Worm (Caenorhabditis elegans) whole organism, L2 larva: Measurements from ENCODE around the gene M60.7.

Experiments
- C34F6.9 ChIP-seq: fragments of 150-350 bp; optimal IDR thresholded peaks from 2 replicates; lab custom pipeline; 2014; ENCODE audit warnings: missing biosample characterization, missing genetic modification characterization
- Y55F3AM.14 ChIP-seq: fragments of 200-800 bp; sonication (Bioruptor generic); optimal IDR thresholded peaks from 2 replicates; lab custom pipeline; 2018; ENCODE audit warnings: mild to moderate bottlenecking, missing genetic modification characterization, missing compliant biosample characterization
- aly-2 ChIP-seq: fragments of 150-350 bp; optimal IDR thresholded peaks from 2 replicates; lab custom pipeline; 2014; ENCODE audit warnings: missing biosample characterization, missing genetic modification characterization
- ama-1 ChIP-seq: fragments of 150-350 bp; optimal IDR thresholded peaks from 2 replicates; lab custom pipeline; 2018; ENCODE audit warnings: inconsistent platforms
- blmp-1 ChIP-seq: sonication (generic microtip); optimal IDR thresholded peaks from 2 replicates; lab custom pipeline; 2017; ENCODE audit warnings: missing genetic modification characterization, mild to moderate bottlenecking, missing compliant biosample characterization, antibody characterized with exemption, moderate library complexity; ENCODE audit not compliant: insufficient read depth
- ceh-16 ChIP-seq: fragments of 150-350 bp; optimal IDR thresholded peaks from 2 replicates; lab custom pipeline; 2014; ENCODE audit warnings: missing biosample characterization, missing genetic modification characterization
- crh-2 ChIP-seq: sonication (generic microtip); optimal IDR thresholded peaks from 2 replicates; lab custom pipeline; 2017; ENCODE audit warnings: missing biosample characterization, missing genetic modification characterization
- egl-27 ChIP-seq: sonication (generic microtip); optimal IDR thresholded peaks from 3 replicates; lab custom pipeline; 2017; ENCODE audit warnings: missing biosample characterization, missing genetic modification reagents, missing genetic modification characterization
- elt-1 ChIP-seq: fragments of 150-350 bp; optimal IDR thresholded peaks from 2 replicates; lab custom pipeline; 2014; ENCODE audit warnings: missing biosample characterization, missing genetic modification characterization
- fos-1 ChIP-seq: fragments of 150-350 bp; optimal IDR thresholded peaks from 2 replicates; lab custom pipeline; 2014; ENCODE audit warnings: missing biosample characterization, missing genetic modification characterization
- lin-11 ChIP-seq: fragments of 150-350 bp; sonication (generic microtip); optimal IDR thresholded peaks from 2 replicates; lab custom pipeline; 2014; ENCODE audit warnings: missing biosample characterization, missing genetic modification characterization, inconsistent platforms, mixed read lengths
- lin-13 ChIP-seq: fragments of 150-350 bp; optimal IDR thresholded peaks from 2 replicates; lab custom pipeline; 2014; ENCODE audit warnings: missing biosample characterization, missing genetic modification reagents, missing genetic modification characterization
- lin-39 ChIP-seq: fragments of 150-350 bp; optimal IDR thresholded peaks from 2 replicates; lab custom pipeline; 2014; ENCODE audit warnings: missing biosample characterization, missing genetic modification reagents, missing genetic modification characterization
- lsy-2 ChIP-seq, 2 experiments: fragments of 150-350 bp in 1 of 2; sonication (generic microtip) in 1 of 2; optimal IDR thresholded peaks; 2 replicates each; lab custom pipeline; 2014 to 2017; ENCODE audit warnings: missing biosample characterization in 2 of 2, missing genetic modification characterization in 2 of 2
- mab-5 ChIP-seq: fragments of 150-350 bp; optimal IDR thresholded peaks from 2 replicates; lab custom pipeline; 2014; ENCODE audit warnings: missing biosample characterization, missing genetic modification characterization
- mdl-1 ChIP-seq, 2 experiments: fragments of 150-350 bp in 1 of 2; sonication (generic microtip) in 1 of 2; optimal IDR thresholded peaks; 2 replicates each; lab custom pipeline; 2017; ENCODE audit warnings: missing biosample characterization in 2 of 2, missing genetic modification characterization in 2 of 2
- nhr-10 ChIP-seq: sonication (generic microtip); optimal IDR thresholded peaks from 2 replicates; lab custom pipeline; 2017; ENCODE audit warnings: missing biosample characterization, missing genetic modification characterization
- nhr-11 ChIP-seq: fragments of 150-350 bp; optimal IDR thresholded peaks from 2 replicates; lab custom pipeline; 2014; ENCODE audit warnings: missing biosample characterization, missing genetic modification characterization
- nhr-12 ChIP-seq: fragments of 150-350 bp; optimal IDR thresholded peaks from 2 replicates; lab custom pipeline; 2014; ENCODE audit warnings: missing biosample characterization, missing genetic modification characterization
- nhr-25 ChIP-seq: fragments of 150-350 bp; sonication (generic microtip); optimal IDR thresholded peaks from 3 replicates; lab custom pipeline; 2014; ENCODE audit warnings: missing biosample characterization, missing genetic modification characterization
- nhr-77 ChIP-seq: fragments of 150-350 bp; optimal IDR thresholded peaks from 2 replicates; lab custom pipeline; 2014; ENCODE audit warnings: missing biosample characterization, missing genetic modification characterization
- peb-1 ChIP-seq: fragments of 150-350 bp; optimal IDR thresholded peaks from 2 replicates; lab custom pipeline; 2014; ENCODE audit warnings: missing biosample characterization, missing genetic modification characterization
- sem-4 ChIP-seq: fragments of 150-350 bp; optimal IDR thresholded peaks from 2 replicates; lab custom pipeline; 2014; ENCODE audit warnings: missing biosample characterization, missing genetic modification reagents, missing genetic modification characterization
- sma-9 ChIP-seq, 2 experiments: fragments of 150-350 bp in 1 of 2; sonication (generic microtip) in 1 of 2; optimal IDR thresholded peaks; 2 replicates each; lab custom pipeline; 2014 to 2016; ENCODE audit warnings: missing genetic modification characterization in 2 of 2, mild to moderate bottlenecking in 1 of 2, missing biosample characterization in 1 of 2, missing compliant biosample characterization in 1 of 2, missing genetic modification reagents in 1 of 2, moderate library complexity in 1 of 2
- snpc-4 ChIP-seq: fragments of 150-350 bp; optimal IDR thresholded peaks from 2 replicates; lab custom pipeline; 2014; ENCODE audit warnings: missing biosample characterization, missing genetic modification characterization
- unc-55 ChIP-seq: fragments of 150-350 bp; sonication (generic microtip); optimal IDR thresholded peaks from 3 replicates; lab custom pipeline; 2014; ENCODE audit warnings: missing biosample characterization, missing genetic modification reagents, missing genetic modification characterization
- unc-62 ChIP-seq: fragments of 150-350 bp; optimal IDR thresholded peaks from 2 replicates; lab custom pipeline; 2014; ENCODE audit warnings: missing biosample characterization, missing genetic modification reagents, missing genetic modification characterization
- zag-1 ChIP-seq: fragments of 150-350 bp; optimal IDR thresholded peaks from 2 replicates; lab custom pipeline; 2014; ENCODE audit warnings: missing biosample characterization, missing genetic modification characterization
- ztf-1 ChIP-seq: fragments of 200-800 bp; sonication (Bioruptor generic); conservative IDR thresholded peaks from 2 replicates; pipeline ENCODE4 v1.3.6; 2022; ENCODE audit warnings: missing genetic modification characterization, missing compliant biosample characterization
- ztf-11 ChIP-seq: sonication (generic microtip); optimal IDR thresholded peaks from 2 replicates; lab custom pipeline; 2017; ENCODE audit warnings: missing biosample characterization, missing genetic modification characterization
- ztf-4 ChIP-seq: fragments of 150-350 bp; optimal IDR thresholded peaks from 2 replicates; lab custom pipeline; 2014; ENCODE audit warnings: missing biosample characterization, missing genetic modification characterization

M60.7 gene

DNA sequence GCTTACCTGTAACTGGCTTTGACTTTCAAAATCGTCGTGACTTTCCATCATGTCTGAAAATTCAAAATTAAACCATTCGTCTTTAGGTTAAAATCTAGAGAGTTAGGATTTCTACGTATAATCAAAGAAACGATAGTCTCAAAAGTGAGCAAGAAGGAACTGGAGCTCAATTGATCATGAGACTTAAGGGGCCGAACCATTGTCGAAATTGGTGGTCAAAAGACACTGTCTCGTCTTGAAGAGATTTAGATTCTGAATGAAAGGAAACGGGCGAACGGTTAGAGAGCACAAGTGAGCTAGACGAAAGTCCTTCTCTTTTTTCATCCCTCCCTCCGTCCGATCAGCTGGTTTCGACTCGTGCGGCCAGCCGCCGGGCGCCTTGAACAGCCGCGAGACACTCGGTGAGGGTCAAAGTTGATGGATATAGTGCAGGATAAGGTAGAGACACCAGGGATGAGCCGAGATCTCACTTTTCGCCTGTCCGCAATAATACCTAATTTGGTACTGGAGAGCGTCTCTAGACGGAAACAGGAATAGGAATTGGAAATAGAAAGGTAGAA lies at the start of gene M60.7:
M60.7 (minus strand) TSS at position 51 of the 560 bp plus-strand sequence.
- no peak for TF ChIP-seq nhr-12 (tag; lab: Kevin White, UChicago)
- TF ChIP-seq ceh-16, result no peak
- no peak for TF ChIP-seq ztf-11
- no peak for TF ChIP-seq ama-1 (lab: Kevin White, UChicago)

DNA sequence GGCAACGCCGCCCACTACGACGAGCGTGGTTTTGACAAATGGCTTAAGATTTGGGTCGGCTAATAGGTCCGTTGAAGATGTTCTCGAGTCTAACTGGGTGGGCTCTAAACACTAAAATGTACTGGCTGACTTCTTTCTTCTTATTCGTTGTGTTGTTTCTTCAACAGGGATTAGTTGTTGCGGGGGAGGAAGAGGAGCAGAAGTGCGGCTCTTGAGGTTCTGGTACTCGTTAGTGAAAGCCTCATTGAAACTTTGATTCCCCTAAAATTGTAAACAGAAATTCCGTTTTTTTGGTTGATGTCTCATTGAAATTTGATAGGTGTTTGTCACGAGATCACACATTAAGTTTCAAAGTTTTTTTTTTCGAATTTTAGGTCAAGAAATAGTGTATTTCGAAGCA lies 49.8 kb upstream of the M60.7 start:
- TF ChIP-seq lsy-2 (tag; optimal IDR thresholded peaks at IDR 0.05; lab: Kevin White, UChicago) (no peak), nhr-25 (tag; lab: Kevin White, UChicago) (no peak), unc-55 (GFP tag; lab: Kevin White, UChicago) (peak; percentile 11)

DNA sequence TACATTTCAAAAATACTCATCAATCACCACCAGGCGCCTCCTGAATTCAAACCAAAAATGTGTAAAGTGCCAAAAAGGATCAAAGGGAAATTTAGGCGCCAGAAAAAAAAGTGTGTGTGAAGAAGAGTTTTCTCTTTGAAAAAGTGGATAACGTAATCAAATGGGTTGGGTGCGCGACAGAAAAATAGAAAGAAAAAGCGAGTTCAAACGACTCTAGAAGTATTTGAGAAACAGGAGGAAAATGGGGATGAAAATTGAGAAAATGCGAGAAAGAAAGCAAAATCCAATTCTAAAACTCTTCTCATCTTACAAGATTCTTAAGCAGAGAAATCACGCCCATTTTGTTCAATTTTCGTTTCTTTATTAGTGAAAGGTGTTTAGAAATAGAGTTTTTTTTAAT lies 47.5 kb upstream of the M60.7 start:
- TF ChIP-seq nhr-10 (tag; lab: Kevin White, UChicago) (no peak), mab-5 (tag; lab: Kevin White, UChicago) (no peak), nhr-77 (no peak), blmp-1 (no peak), fos-1 (tag; lab: Kevin White, UChicago) (no peak), ztf-11 (no peak), lin-39 (peak; percentile 19), Y55F3AM.14 (GFP tag; lab: Kevin White, UChicago) (no peak), unc-55 (GFP tag; lab: Kevin White, UChicago) (peak; percentile 5), ztf-1 (no peak)

DNA sequence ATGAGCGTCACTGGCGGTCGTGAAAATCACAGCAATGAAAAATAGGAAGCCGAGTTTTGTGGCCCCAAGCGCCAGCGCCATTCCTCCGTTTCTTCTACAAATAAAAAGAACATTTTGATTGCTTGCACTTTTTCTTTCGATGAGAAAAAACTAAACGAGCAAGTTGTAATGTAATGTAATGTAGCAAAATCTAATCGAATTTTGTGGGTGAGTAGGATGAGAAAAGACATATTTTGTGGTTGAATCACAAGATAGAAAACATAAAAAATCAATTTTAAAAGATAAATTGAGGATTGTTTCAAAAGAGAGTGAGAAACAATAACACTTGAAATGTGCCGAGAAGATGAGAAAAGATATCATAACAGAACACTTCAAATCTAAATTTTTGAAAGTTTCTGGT lies 46.6 kb upstream of the M60.7 start, which contains the start of gene R09F10.5:
R09F10.5 (minus strand) TSS at position 101 of the 400 bp plus-strand sequence.
- peak; percentile 19 for TF ChIP-seq sem-4
- TF ChIP-seq nhr-11 (tag; lab: Kevin White, UChicago), result no peak

DNA sequence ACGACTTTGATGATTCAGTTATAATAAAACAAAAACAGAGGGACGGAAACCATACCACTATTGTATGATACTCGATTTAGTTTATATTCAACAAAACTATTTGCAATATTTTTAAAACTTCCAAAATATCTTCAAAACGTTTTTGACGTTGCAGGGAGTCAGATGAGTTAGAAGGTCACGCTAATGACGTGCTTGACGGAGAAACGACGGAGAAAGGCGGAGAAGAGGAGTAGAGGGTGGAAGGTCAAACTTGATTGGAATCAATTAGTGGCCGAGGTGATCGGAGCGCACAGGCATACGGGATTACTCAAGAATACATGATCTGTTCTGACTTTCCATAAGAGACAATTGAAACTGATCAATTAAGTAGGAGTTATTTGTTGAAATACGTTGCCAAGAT lies 41.8 kb upstream of the M60.7 start:
- TF ChIP-seq elt-1 (no peak), nhr-25 (tag; lab: Kevin White, UChicago) (peak; percentile 39)

DNA sequence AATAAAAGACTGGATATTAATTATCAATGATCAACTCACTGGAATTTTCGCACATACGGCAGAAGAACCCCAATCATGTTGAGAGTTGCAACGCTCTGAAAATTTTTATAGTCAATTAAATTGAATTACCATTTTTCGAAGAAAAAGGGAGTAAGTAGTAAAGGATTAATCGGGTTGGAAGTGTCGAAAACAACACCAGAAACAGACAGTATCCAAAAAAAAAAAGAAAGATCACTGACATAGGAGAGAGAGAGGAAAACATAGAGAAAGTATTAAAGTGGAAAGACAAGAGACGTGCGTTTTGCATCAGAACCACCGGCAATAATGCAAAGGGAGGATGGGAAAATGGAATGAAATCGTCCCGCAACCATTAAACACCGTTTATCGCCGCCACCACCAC lies 41.3 kb upstream of the M60.7 start, which contains the start of gene inx-5:
inx-5 (minus strand) TSS at position 101 of the 400 bp plus-strand sequence.
- TF ChIP-seq sma-9 (GFP tag; optimal IDR thresholded peaks at IDR 0.05; lab: Kevin White, UChicago), result no peak
- TF ChIP-seq sma-9 (tag; optimal IDR thresholded peaks at IDR 0.05; lab: Kevin White, UChicago), result no peak
- no peak for TF ChIP-seq unc-62 (GFP tag; lab: Kevin White, UChicago)
- no peak for TF ChIP-seq aly-2 (tag; lab: Kevin White, UChicago)
- no peak for TF ChIP-seq lin-11
- TF ChIP-seq mdl-1 (tag; optimal IDR thresholded peaks at IDR 0.05; lab: Kevin White, UChicago), result no peak
- TF ChIP-seq nhr-12 (tag; lab: Kevin White, UChicago), result no peak
- no peak for TF ChIP-seq C34F6.9
- TF ChIP-seq lin-13, result no peak
- no peak for TF ChIP-seq peb-1 (tag; lab: Kevin White, UChicago)
- no peak for TF ChIP-seq crh-2 (tag; lab: Kevin White, UChicago)
- no peak for TF ChIP-seq nhr-11 (tag; lab: Kevin White, UChicago)
- no peak for TF ChIP-seq nhr-25 (tag; lab: Kevin White, UChicago)
- no peak for TF ChIP-seq egl-27 (tag; lab: Kevin White, UChicago)
- TF ChIP-seq ztf-4 (tag; lab: Kevin White, UChicago), result no peak
- TF ChIP-seq nhr-10 (tag; lab: Kevin White, UChicago), result no peak
- TF ChIP-seq snpc-4 (tag; lab: Kevin White, UChicago), result no peak
- no peak for TF ChIP-seq nhr-77
- TF ChIP-seq unc-55 (GFP tag; lab: Kevin White, UChicago), result no peak
- TF ChIP-seq zag-1 (tag; lab: Kevin White, UChicago), result no peak
- TF ChIP-seq, all 48 proteins: peak for 0
